Worm (Caenorhabditis elegans) whole organism, L4/young adult: ENCODE results near the gene enu-3.1.
"Not testable (repeated sequence)": the region's sequence is repeated elsewhere in the genome, so short reads cannot be mapped to it uniquely, and the experiment has no call there.

ENCODE experiments used
- W03F9.2 ChIP-seq: fragments of 150-350 bp; optimal IDR thresholded peaks from 2 replicates; lab custom pipeline; 2014; ENCODE audit warnings: missing biosample characterization, missing genetic modification characterization
- dao-5 ChIP-seq: sonication (generic microtip); optimal IDR thresholded peaks from 2 replicates; lab custom pipeline; 2016; ENCODE audit warnings: missing genotype, missing genetic modification characterization, moderate library complexity, missing compliant biosample characterization
- him-1 ChIP-seq: sonication (generic microtip); optimal IDR thresholded peaks from 2 replicates; lab custom pipeline; 2016; ENCODE audit warnings: missing genotype, missing genetic modification reagents, missing genetic modification characterization, missing compliant biosample characterization

The enu-3.1 gene

DNA sequence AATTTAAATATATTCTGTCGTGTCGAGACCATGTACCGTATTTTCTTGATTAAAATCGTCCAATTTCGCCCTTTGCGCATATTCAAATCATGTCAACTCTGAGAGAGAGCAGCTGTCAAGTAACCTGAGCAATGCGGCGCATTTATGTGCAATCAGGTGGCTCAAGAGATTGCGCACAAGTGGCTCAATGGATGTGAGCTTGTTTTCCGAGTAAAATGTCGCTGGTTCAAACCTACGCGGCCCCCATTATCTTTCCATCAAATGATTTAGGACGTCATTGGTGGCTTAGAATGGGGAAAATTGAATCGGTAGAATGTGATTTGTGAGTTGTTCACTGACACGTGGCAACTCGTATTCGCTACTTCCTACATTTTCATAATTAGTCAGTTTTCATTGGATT is 4.0 kb upstream of the enu-3.1 start:
- TF ChIP-seq dao-5 (tag; lab: Kevin White, UChicago) (no peak), him-1 (peak; percentile 2), W03F9.2 (no peak)

DNA sequence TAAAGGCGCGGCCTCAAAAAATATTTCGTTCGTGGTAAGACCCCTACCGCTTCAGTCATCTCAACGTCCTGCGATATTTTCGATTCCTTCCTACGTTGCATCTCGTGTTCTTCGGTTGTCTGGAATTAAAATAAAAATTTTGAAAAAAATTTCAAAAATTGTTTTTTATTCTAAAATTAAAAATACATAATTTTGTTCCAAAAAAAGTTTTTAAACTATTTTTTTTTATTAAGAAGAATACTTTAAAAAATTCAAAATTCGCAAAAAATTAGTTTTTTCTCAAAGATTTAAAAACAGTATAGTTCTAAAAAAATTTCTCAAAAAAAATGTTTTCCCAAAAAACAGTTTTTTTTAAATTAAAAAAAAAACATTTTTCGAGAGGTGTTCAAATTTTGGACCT is 2.7 kb downstream of the enu-3.1 start, which contains the start of gene H04D03.6:
Gene H04D03.6 (minus strand): TSS at position 101 of the 400 bp plus-strand sequence.
- TF ChIP-seq him-1; W03F9.2; dao-5 (tag; lab: Kevin White, UChicago): not testable (repeated sequence)

DNA sequence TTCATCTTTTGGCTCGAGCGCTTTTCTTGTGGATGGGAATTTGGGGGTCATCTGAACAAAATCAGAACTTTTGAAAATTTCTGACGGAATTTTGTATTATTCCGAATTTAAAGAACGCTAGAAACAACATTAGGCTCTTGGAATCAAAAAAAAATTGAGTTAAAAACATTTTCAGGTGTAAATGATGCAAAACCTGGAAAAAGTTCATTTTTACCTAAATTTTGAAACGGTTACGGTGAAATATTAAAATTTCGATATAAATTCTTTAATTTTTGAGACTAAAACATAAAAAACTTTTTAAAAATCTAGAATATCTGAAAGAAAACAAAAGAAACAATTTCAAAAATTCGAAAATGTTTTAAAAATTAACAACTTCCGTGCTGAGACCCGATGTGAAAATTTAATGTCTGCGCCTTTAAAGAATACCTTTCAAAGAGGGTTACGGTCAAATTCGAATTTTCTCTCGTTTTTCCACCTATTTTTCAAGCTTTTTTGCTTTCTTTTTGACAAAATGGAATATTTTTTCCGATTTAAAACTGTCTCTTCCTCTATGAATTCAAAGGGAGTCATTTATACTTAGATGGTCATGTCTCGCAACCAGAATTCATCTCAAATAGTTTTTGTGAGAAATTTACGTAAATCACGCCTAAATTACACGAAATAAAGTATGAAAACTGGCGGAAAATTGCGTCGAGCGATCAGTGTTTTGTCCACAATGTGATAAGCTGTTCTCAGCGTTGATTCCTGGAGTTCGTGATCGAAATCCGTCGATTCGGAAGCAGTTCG is 6.5 kb downstream of the enu-3.1 start, which contains the start of the genes H04D03.2 and ecps-2:
Gene H04D03.2 (minus strand): TSS at position 51 of the 786 bp plus-strand sequence.
Gene ecps-2 (plus strand): TSS at position 736 of the 786 bp plus-strand sequence.
- TF ChIP-seq dao-5 (tag; lab: Kevin White, UChicago), result no peak
- TF ChIP-seq W03F9.2, result no peak
- no peak for TF ChIP-seq him-1

DNA sequence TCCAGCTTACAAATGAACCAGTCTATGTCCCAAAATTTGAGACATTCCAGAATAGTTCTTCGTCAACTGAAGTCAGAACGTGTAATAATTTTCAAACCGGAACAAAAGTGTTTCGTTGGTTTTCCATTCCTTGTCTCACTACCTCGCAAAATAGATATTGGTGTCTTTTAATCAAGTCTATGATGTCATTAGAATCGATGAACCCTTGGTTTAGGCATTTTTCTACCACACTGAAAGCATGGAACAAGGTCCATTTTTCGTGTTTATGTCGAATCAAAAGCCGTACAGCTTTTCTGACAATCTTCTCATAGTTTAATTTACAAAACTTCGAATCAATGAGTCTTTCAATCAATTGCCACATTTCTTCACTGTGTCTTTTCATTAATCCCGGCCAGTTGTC is 10.7 kb downstream of the enu-3.1 start, which contains the start of gene H04D03.7:
Gene H04D03.7 (minus strand): TSS at position 101 of the 400 bp plus-strand sequence.
- TF ChIP-seq him-1 (no peak), dao-5 (tag; lab: Kevin White, UChicago) (no peak)

DNA sequence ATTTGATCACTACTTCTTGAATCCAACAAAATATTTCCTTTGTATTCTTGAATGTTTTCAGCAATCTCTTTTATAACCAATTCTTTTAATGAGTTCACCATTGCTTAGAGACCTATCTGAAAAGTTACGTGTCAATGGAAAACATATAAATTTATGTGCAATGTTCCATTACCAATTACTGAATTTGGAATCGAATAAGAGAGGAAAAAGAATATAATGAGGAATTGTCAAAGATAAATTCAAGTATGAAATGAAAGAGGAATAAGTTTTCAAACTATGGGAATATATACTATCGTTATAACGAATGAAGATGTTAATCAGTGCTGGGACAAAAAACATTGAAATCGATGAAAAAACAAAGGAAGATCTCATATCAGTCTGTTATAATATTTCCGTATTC is 14.9 kb downstream of the enu-3.1 start, which contains the start of gene H04D03.4:
Gene H04D03.4 (minus strand): TSS at position 101 of the 400 bp plus-strand sequence.
- no peak for TF ChIP-seq him-1
- TF ChIP-seq W03F9.2, result no peak
- TF ChIP-seq dao-5 (tag; lab: Kevin White, UChicago), result no peak

DNA sequence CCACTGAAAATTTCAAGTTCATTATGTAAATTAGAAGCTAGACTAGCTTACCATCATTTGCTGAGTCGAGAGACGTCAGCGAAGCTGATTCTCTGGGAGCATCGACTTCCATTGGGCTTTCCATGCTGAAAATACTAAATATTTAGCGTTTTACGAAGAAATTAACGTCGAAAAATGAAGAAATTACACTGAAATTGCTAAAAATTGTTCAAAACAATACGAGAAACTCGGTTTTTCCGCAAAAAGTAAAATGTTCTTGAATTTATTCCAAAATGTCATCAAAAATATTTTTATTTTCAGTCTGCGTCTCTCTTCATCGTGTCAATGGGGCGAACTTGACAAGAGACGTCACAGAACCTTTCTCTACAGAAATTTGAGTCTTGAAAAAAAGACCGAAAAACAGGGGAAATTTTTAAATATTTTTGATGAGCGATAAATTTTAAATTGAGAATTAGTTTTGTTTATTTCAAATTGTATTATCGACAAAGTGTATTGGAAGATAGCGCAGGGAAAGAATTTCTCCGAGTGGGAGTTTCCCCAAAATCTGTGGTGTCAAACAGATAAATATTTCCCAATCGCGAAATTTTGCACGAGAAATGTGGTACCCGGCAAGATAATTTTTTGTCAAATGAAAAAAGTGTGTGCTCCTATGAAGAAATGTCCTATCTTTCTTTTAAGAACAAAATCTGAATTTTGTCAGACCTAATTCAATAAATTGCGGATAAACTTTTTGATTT is 24.5 kb downstream of the enu-3.1 start, which contains the start of gene ecps-1:
Gene ecps-1 (minus strand): TSS at position 125 of the 737 bp plus-strand sequence.
- TF ChIP-seq dao-5 (tag; lab: Kevin White, UChicago) (no peak), W03F9.2 (peak; percentile 94), him-1 (peak; percentile 5)

DNA sequence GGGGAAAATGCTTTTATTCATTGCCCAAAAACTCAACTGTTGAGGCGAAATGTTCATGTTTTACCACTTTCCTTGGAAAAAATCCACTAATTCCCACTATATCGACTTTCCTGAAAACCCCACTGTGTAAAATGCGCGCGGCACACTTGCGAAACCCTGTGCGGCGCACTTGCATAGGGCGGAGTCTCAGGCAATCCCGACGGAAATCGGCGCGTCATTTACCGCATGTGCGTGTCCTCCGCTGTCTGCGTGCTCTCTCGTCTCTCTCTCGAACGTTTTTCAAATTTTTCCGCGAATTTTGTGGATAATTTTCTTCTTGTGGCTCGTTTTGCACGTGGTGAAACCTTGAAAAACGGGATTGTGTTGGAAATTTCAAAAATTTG is 25.1 kb downstream of the enu-3.1 start, which contains the start of gene atx-2:
Gene atx-2 (plus strand): TSS at position 226 of the 383 bp plus-strand sequence.
- TF ChIP-seq him-1, result peak; percentile 35
- peak; percentile 74 for TF ChIP-seq dao-5 (tag; lab: Kevin White, UChicago)
- TF ChIP-seq W03F9.2, result peak; percentile 84

DNA sequence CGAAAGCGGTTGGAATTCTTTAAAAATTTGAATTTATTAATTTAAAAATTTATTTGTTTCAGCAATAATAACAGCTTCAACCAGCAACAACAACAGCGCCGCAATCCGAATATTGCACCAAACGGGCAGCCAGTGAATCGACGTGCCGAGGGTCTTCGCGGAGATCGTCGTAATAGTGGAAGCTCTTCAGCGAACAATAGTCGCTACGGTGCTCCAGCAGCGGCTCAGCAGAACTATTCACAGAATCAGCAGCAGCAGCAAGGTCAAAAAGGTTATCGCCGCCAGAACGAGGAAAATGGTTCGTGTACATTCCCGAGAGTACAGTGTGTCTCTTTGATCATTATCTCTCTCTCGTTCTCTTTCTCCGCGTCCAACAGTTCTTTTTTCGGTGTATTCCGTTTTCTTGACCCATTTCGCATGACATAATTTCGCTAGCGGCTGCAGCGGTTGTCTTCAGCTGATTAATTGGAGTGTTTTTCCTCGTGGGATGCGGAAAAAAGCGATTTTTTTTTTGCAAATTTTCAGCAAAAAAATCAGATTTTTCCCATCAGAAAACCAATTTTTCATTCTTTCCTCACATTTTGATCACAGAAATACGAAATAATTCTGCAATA is 27.0 kb downstream of the enu-3.1 start:
- TF ChIP-seq him-1, result no peak
- no peak for TF ChIP-seq dao-5 (tag; lab: Kevin White, UChicago)
- no peak for TF ChIP-seq W03F9.2

DNA sequence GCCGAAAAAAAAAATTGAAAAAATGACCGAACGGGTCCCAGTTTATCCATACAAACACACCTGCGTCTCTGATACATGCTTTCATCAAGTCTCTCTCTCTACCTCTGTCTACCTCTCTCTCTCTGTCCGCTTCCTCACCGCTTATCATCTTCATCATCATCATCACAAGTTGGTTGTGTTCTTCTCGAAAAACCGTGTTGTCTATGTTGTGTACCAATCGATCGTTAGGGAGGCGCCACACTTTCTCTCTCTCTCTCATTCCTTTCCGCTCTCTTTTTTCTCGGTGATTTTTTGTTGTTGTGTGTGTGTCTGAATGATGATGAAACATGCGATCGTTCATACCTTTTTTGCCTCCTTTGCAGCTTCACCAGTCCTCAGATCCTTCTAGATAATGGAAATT is 27.6 kb downstream of the enu-3.1 start:
- TF ChIP-seq him-1, result no peak
- peak; percentile 7 for TF ChIP-seq W03F9.2
- no peak for TF ChIP-seq dao-5 (tag; lab: Kevin White, UChicago)

DNA sequence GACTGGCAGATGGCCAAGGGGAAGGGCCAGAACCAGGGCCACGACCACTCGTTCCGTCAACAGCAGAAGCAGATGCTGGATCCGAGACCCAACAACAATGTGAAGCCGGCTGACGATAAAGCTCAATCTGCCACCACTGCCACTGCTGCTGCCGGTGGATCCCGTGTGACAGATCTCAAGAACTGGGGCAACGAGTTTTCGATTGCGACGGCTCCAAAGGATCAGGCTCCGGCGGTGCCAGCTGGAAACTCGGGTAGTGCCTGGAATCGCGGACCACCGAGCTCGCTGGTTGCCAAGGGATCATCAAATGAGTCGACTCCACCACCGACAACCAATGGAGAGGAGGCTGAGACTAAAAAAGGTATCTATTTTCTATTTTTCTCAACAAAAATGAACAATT is 28.4 kb downstream of the enu-3.1 start:
- no peak for TF ChIP-seq W03F9.2
- no peak for TF ChIP-seq dao-5 (tag; lab: Kevin White, UChicago)
- TF ChIP-seq him-1, result no peak

DNA sequence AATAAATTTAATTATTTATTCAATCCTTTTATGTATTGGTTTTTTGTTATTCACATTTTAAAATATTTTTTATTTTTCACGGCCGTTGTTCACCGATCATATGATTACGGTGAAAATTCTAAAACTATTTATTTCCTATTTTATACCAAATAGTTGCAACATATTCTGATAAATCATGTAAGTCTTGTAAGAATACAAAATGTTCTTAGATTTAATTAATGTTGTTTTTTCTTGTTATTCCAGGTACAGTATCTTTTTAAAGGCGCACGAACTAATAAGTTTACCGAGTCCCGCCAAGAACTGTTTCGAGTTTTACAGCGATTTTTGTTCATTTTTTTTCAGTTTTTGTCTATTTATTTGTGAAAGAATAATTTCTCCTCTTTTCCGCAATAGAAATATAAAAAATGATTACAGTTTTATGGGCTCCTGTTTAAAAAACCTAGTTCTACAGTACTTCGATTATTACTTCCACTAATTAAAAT is 33.5 kb downstream of the enu-3.1 start, which contains the start of gene D2045.5:
Gene D2045.5 (minus strand): TSS at position 51 of the 482 bp plus-strand sequence.
- TF ChIP-seq dao-5 (tag; lab: Kevin White, UChicago) (no peak), him-1 (no peak), W03F9.2 (peak; percentile 2)

DNA sequence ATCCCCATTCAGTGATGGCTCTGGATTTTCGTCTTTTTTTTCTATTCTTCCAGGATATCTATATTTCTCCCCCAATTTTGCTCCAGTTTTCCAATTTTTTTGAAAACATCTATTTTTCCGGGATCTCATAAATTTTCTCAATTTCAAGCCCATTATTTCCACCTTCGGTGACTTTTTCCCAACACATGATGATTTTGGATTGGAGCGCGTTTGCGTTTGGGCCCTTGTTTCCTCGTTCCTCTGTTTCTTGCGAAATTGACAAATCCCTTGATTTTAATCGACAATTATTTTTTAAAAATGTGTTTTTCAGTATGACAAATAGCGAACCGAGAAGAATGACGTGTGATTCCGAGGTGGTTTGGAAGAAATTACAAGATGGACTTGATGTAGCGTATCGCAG is 34.9 kb downstream of the enu-3.1 start, which contains the start of gene cul-1:
Gene cul-1 (plus strand): TSS at position 311 of the 400 bp plus-strand sequence.
- no peak for TF ChIP-seq W03F9.2
- no peak for TF ChIP-seq dao-5 (tag; lab: Kevin White, UChicago)
- no peak for TF ChIP-seq him-1

DNA sequence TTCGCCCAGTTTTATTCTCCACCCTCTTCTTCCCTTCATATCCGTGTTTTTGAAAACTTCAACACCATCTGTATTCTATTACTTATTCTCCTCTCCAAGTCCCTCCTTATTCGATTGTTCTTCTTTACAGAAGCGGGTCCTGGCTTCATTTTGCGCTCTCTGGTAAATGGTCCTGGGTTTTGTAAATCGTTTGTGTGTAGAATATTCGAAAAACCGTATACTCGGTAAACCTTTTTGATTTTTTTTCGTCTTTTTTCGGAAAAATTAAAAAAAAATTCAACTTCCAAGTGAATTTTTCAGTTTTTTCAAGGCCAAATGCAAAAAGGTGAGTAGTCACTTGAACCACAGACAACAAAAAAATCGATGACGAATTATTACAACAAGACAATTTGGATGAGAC is 38.9 kb downstream of the enu-3.1 start, which contains the start of gene D2045.9:
Gene D2045.9 (plus strand): TSS at position 301 of the 400 bp plus-strand sequence.
- no peak for TF ChIP-seq W03F9.2

DNA sequence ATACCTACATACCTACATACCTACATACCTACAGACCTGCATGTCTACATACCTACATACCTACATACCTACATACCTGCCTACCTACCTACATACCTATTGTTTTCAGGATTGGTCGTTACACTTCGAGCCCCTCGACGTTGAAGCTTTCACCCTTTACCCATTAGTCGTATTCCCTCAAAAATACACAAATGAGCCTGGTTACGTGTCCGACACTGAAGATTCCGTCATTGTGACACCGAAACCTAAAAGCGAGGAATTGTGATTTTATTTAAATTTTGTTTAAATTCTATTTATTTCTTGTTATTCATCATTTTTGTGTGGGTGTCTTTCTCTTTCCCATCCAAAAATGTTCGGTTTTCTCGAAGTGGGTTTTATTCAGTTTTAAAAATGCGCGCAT is 43.1 kb downstream of the enu-3.1 start, which contains the start of gene D2045.7:
Gene D2045.7 (plus strand): TSS at position 301 of the 400 bp plus-strand sequence.
- TF ChIP-seq him-1 (no peak), W03F9.2 (no peak), dao-5 (tag; lab: Kevin White, UChicago) (no peak)
